Fruit fly (Drosophila melanogaster) whole organism, embryonic: Measurements from ENCODE around the gene sinu.
A peak's percentile ranks its signal among the peaks of the same experiment; 100 is the strongest.

Source experiments
- ATbp ChIP-seq: fragments of 200-800 bp; sonication (Bioruptor generic); optimal IDR thresholded peaks from 2 replicates; lab custom pipeline; 2017; ENCODE audit warnings: missing biosample characterization, mild to moderate bottlenecking, missing genetic modification characterization, missing genetic modification reagents
- Asciz ChIP-seq: fragments of 200-800 bp; sonication (Bioruptor generic); optimal IDR thresholded peaks from 2 replicates; lab custom pipeline; 2017; ENCODE audit warnings: missing biosample characterization, mild to moderate bottlenecking, missing genetic modification characterization, missing genetic modification reagents
- Awh ChIP-seq: fragments of 200-800 bp; sonication (Bioruptor generic); IDR thresholded peaks from 2 replicates; pipeline ENCODE4, ENCODE4 v1.3.6; 2022; ENCODE audit warnings: missing biosample characterization, missing genetic modification characterization
- BtbVII ChIP-seq: fragments of 200-800 bp; sonication (Bioruptor generic); optimal IDR thresholded peaks from 3 replicates; lab custom pipeline; 2017; ENCODE audit warnings: missing biosample characterization, mild to moderate bottlenecking, missing genetic modification characterization
- Bteb2 ChIP-seq: fragments of 200-800 bp; sonication (Bioruptor generic); optimal IDR thresholded peaks from 2 replicates; lab custom pipeline; 2016; ENCODE audit warnings: missing biosample characterization, missing genetic modification characterization
- C15 ChIP-seq: fragments of 200-800 bp; sonication (Bioruptor generic); IDR thresholded peaks from 3 replicates; pipeline ENCODE4 v1.3.6; 2022; ENCODE audit warnings: missing biosample characterization, missing genetic modification characterization
- CG10959 ChIP-seq: fragments of 200-800 bp; sonication (Bioruptor generic); IDR thresholded peaks from 2 replicates; pipeline ENCODE4 v1.3.6; 2022; ENCODE audit warnings: missing biosample characterization, missing genetic modification characterization
- CG13894 ChIP-seq: fragments of 200-800 bp; sonication (Bioruptor generic); optimal IDR thresholded peaks from 3 replicates; lab custom pipeline; 2018; ENCODE audit warnings: missing biosample characterization, mild to moderate bottlenecking, missing genetic modification characterization, moderate library complexity
- CG1529 ChIP-seq: fragments of 200-800 bp; sonication (Bioruptor generic); optimal IDR thresholded peaks from 3 replicates; lab custom pipeline; 2018; ENCODE audit warnings: missing biosample characterization, missing genetic modification characterization
- CG15696 ChIP-seq: fragments of 200-800 bp; sonication (Bioruptor generic); optimal IDR thresholded peaks from 2 replicates; lab custom pipeline; 2019; ENCODE audit warnings: missing biosample characterization, mild to moderate bottlenecking, missing genetic modification characterization, moderate library complexity
- CG1792 ChIP-seq: fragments of 200-800 bp; sonication (Bioruptor generic); optimal IDR thresholded peaks from 2 replicates; lab custom pipeline; 2016; ENCODE audit warnings: missing biosample characterization, missing genetic modification characterization
- CG30403 ChIP-seq: fragments of 200-800 bp; sonication (Bioruptor generic); optimal IDR thresholded peaks from 3 replicates; lab custom pipeline; 2016; ENCODE audit warnings: missing biosample characterization, missing genetic modification characterization
- CG31224 ChIP-seq: fragments of 200-800 bp; sonication (Bioruptor generic); IDR thresholded peaks from 2 replicates; pipeline ENCODE4 v1.3.6; 2022; ENCODE audit warnings: missing biosample characterization, missing genetic modification characterization
- CG4707 ChIP-seq: fragments of 200-800 bp; sonication (Bioruptor generic); optimal IDR thresholded peaks from 2 replicates; lab custom pipeline; 2018; ENCODE audit warnings: missing biosample characterization, mild to moderate bottlenecking, missing genetic modification characterization, moderate library complexity
- CG4820 ChIP-seq: fragments of 200-800 bp; sonication (Bioruptor generic); optimal IDR thresholded peaks from 3 replicates; lab custom pipeline; 2016; ENCODE audit warnings: missing biosample characterization, missing genetic modification characterization
- CG6813 ChIP-seq: fragments of 200-800 bp; sonication (Bioruptor generic); optimal IDR thresholded peaks from 2 replicates; lab custom pipeline; 2017; ENCODE audit warnings: missing biosample characterization, missing genetic modification characterization, mild to moderate bottlenecking, moderate library complexity, missing genetic modification reagents
- CG7372 ChIP-seq: fragments of 200-800 bp; sonication (Bioruptor generic); IDR thresholded peaks from 2 replicates; pipeline ENCODE4 v1.3.6; 2022; ENCODE audit warnings: missing biosample characterization, missing genetic modification characterization
- CG7928 ChIP-seq: fragments of 200-800 bp; sonication (Bioruptor generic); optimal IDR thresholded peaks from 2 replicates; lab custom pipeline; 2017; ENCODE audit warnings: missing biosample characterization, mild to moderate bottlenecking, missing genetic modification characterization
- CG8388 ChIP-seq: fragments of 200-800 bp; sonication (Bioruptor generic); optimal IDR thresholded peaks from 2 replicates; lab custom pipeline; 2019; ENCODE audit warnings: missing biosample characterization, mild to moderate bottlenecking, missing genetic modification characterization, moderate library complexity
- CG9437 ChIP-seq: fragments of 200-800 bp; sonication (Bioruptor generic); optimal IDR thresholded peaks from 2 replicates; lab custom pipeline; 2018; ENCODE audit warnings: missing biosample characterization, mild to moderate bottlenecking, missing genetic modification characterization
- CG9797 ChIP-seq: fragments of 200-800 bp; sonication (Bioruptor generic); optimal IDR thresholded peaks from 3 replicates; lab custom pipeline; 2018; ENCODE audit warnings: missing biosample characterization, mild to moderate bottlenecking, missing genetic modification characterization
- Doc2 ChIP-seq: fragments of 200-800 bp; sonication (Bioruptor generic); IDR thresholded peaks from 2 replicates; pipeline ENCODE4 v1.3.6; 2022; ENCODE audit warnings: missing biosample characterization, missing genetic modification characterization
- Fer2 ChIP-seq: fragments of 200-800 bp; sonication (Bioruptor generic); optimal IDR thresholded peaks from 2 replicates; lab custom pipeline; 2018; ENCODE audit warnings: missing biosample characterization, mild to moderate bottlenecking, missing genetic modification characterization, moderate library complexity
- Neu2 ChIP-seq: fragments of 200-800 bp; sonication (Bioruptor generic); optimal IDR thresholded peaks from 3 replicates; lab custom pipeline; 2016; ENCODE audit warnings: missing biosample characterization, missing genetic modification characterization, borderline replicate concordance
- Optix ChIP-seq: fragments of 200-800 bp; sonication (Bioruptor generic); IDR thresholded peaks from 3 replicates; pipeline ENCODE4 v1.3.6; 2022; ENCODE audit warnings: missing biosample characterization, missing genetic modification characterization
- Pdp1 ChIP-seq, 2 experiments: fragments of 200-800 bp; sonication (Bioruptor generic); optimal IDR thresholded peaks; 3 replicates each; lab custom pipeline; 2016; ENCODE audit warnings: missing biosample characterization in 2 of 2, missing genetic modification characterization in 2 of 2, mild to moderate bottlenecking in 1 of 2, moderate library complexity in 1 of 2
- Rx ChIP-seq: fragments of 200-800 bp; sonication (Bioruptor generic); IDR thresholded peaks from 2 replicates; pipeline ENCODE4 v1.3.6; 2022; ENCODE audit warnings: missing biosample characterization, missing genetic modification characterization
- abd-A ChIP-seq: fragments of 200-800 bp; sonication (Bioruptor generic); optimal IDR thresholded peaks from 3 replicates; lab custom pipeline; 2019; ENCODE audit warnings: missing biosample characterization, mild to moderate bottlenecking, missing genetic modification characterization, moderate library complexity
- cas ChIP-seq: fragments of 200-800 bp; sonication (Bioruptor generic); IDR thresholded peaks from 2 replicates; pipeline ENCODE4 v1.3.6; 2022; ENCODE audit warnings: missing biosample characterization, missing genetic modification characterization
- cato ChIP-seq: fragments of 200-800 bp; sonication (Bioruptor generic); optimal IDR thresholded peaks from 2 replicates; lab custom pipeline; 2016; ENCODE audit warnings: missing biosample characterization, missing genetic modification characterization, borderline replicate concordance
- danr ChIP-seq: fragments of 200-800 bp; sonication (Bioruptor generic); IDR thresholded peaks from 2 replicates; pipeline ENCODE4 v1.3.6; 2022; ENCODE audit warnings: missing biosample characterization, missing genetic modification characterization
- dmrt99B ChIP-seq: fragments of 200-800 bp; sonication (Bioruptor generic); optimal IDR thresholded peaks from 2 replicates; lab custom pipeline; 2018; ENCODE audit warnings: missing biosample characterization, mild to moderate bottlenecking, missing genetic modification characterization, moderate library complexity
- dysf ChIP-seq: fragments of 200-800 bp; sonication (Bioruptor generic); IDR thresholded peaks from 3 replicates; pipeline ENCODE4 v1.3.6; 2022; ENCODE audit warnings: missing biosample characterization, missing genetic modification characterization
- esg ChIP-seq: fragments of 200-800 bp; sonication (Bioruptor generic); conservative IDR thresholded peaks from 2 replicates; pipeline ENCODE4 v1.3.6; 2022; ENCODE audit warnings: missing biosample characterization, missing genetic modification characterization
- gcm ChIP-seq: fragments of 200-800 bp; sonication (Bioruptor generic); optimal IDR thresholded peaks from 2 replicates; lab custom pipeline; 2019; ENCODE audit warnings: missing biosample characterization, mild to moderate bottlenecking, missing genetic modification characterization, moderate library complexity
- gro ChIP-seq: fragments of 200-800 bp; sonication (Bioruptor generic); optimal IDR thresholded peaks from 2 replicates; lab custom pipeline; 2016; ENCODE audit warnings: missing biosample characterization, missing genetic modification characterization
- jumu ChIP-seq: fragments of 200-800 bp; sonication (Bioruptor generic); optimal IDR thresholded peaks from 3 replicates; lab custom pipeline; 2016; ENCODE audit warnings: missing biosample characterization, missing genetic modification characterization
- lbe ChIP-seq: fragments of 200-800 bp; sonication (Bioruptor generic); optimal IDR thresholded peaks from 2 replicates; lab custom pipeline; 2016; ENCODE audit warnings: missing biosample characterization, mild to moderate bottlenecking, missing genetic modification characterization
- oc ChIP-seq: fragments of 200-800 bp; sonication (Bioruptor generic); optimal IDR thresholded peaks from 2 replicates; lab custom pipeline; 2018; ENCODE audit warnings: missing biosample characterization, mild to moderate bottlenecking, missing genetic modification characterization, moderate library complexity
- otp ChIP-seq: fragments of 200-800 bp; sonication (Bioruptor generic); IDR thresholded peaks from 3 replicates; pipeline ENCODE4, ENCODE4 v1.3.6; 2022; ENCODE audit warnings: missing biosample characterization, missing genetic modification characterization
- schlank ChIP-seq: fragments of 200-800 bp; sonication (Bioruptor generic); optimal IDR thresholded peaks from 2 replicates; lab custom pipeline; 2018; ENCODE audit warnings: missing biosample characterization, mild to moderate bottlenecking, missing genetic modification characterization
- slou ChIP-seq: fragments of 200-800 bp; sonication (Bioruptor generic); optimal IDR thresholded peaks from 3 replicates; lab custom pipeline; 2016; ENCODE audit warnings: missing biosample characterization, missing genetic modification characterization
- tll ChIP-seq, 2 experiments: fragments of 200-800 bp in 1 of 2; fragments of >200 bp in 1 of 2; sonication (Bioruptor generic) in 1 of 2; optimal IDR thresholded peaks; 2 replicates each; lab custom pipeline; 2017 to 2019; ENCODE audit warnings: missing biosample characterization in 2 of 2, missing genetic modification characterization in 2 of 2, mild to moderate bottlenecking in 1 of 2, moderate library complexity in 1 of 2
- trh ChIP-seq: fragments of 200-800 bp; sonication (Bioruptor generic); optimal IDR thresholded peaks from 2 replicates; lab custom pipeline; 2016; ENCODE audit warnings: missing biosample characterization, missing genetic modification characterization
- ttk ChIP-seq: fragments of 200-800 bp; sonication (Bioruptor generic); IDR thresholded peaks from 2 replicates; pipeline ENCODE4 v2.1.2; 2022; ENCODE audit warnings: missing biosample characterization, missing genetic modification characterization

Gene sinu

dm6 chr3L:5579762-5580161, 18.4 kb upstream of the sinu start (continued):
- TF ChIP-seq ATbp (no peak), CG9437 (no peak)

dm6 chr3L:5578595-5578994, 17.2 kb upstream of the sinu start:
- TF ChIP-seq Neu2 (GFP tag; lab: Kevin White, UChicago) (no peak), CG7372 (GFP tag; lab: Robert Waterston, UW) (peak; percentile 32; the same call in 1 of the 2 replicates), CG13894 (tag; lab: Kevin White, UChicago) (peak; percentile 11), abd-A (tag; lab: Kevin White, UChicago) (peak; percentile 30), Awh (GFP tag; lab: Robert Waterston, UW) (0 out of 2 replicates have a peak, but pooled peaks have one; percentile 26), oc (peak; percentile 79), Pdp1 (GFP tag; optimal IDR thresholded peaks at IDR 0.05; lab: Kevin White, UChicago) (peak in 1 of 2 experiments; percentile 94), schlank (tag; lab: Kevin White, UChicago) (no peak)

dm6 chr3L:5577250-5578138, 16.1 kb upstream of the sinu start, which contains the start of gene Msr-110:
TSS of gene Msr-110 (minus strand) at chr3L:5577348.
- TF ChIP-seq cato (GFP tag; lab: Kevin White, UChicago), result peak; percentile 66
- TF ChIP-seq tll (GFP tag; optimal IDR thresholded peaks at IDR 0.05; lab: Kevin White, UChicago), result no peak
- peak; percentile 72 for TF ChIP-seq CG8388
- peak; percentile 85 for TF ChIP-seq BtbVII (GFP tag; lab: Kevin White, UChicago)
- peak; percentile 68 for TF ChIP-seq slou (GFP tag; lab: Kevin White, UChicago)
- no peak for TF ChIP-seq CG9797 (GFP tag; lab: Kevin White, UChicago)
- TF ChIP-seq Optix (GFP tag; lab: Robert Waterston, UW), result peak; percentile 84
- TF ChIP-seq dysf, result peak; percentile 95
- no peak for TF ChIP-seq gro (GFP tag; lab: Kevin White, UChicago)
- peak; percentile 50 for TF ChIP-seq CG15696 (tag; lab: Kevin White, UChicago)
- TF ChIP-seq CG6813 (GFP tag; lab: Kevin White, UChicago), result peak; percentile 83
- TF ChIP-seq CG4707, result peak; percentile 65
- TF ChIP-seq Rx (GFP tag; lab: Robert Waterston, UW), result peak; percentile 66
- TF ChIP-seq Fer2, result peak; percentile 89
- TF ChIP-seq trh (GFP tag; lab: Kevin White, UChicago), result peak; percentile 61
- TF ChIP-seq gcm, result peak; percentile 76
- peak; percentile 81 for TF ChIP-seq Doc2 (GFP tag; lab: Robert Waterston, UW)
- TF ChIP-seq C15 (GFP tag; lab: Robert Waterston, UW), result peak; percentile 73; the same call in 1 of the 3 replicates
- peak; percentile 89 for TF ChIP-seq esg (GFP tag; lab: Robert Waterston, UW)
- 0 out of 2 replicates have a peak, but pooled peaks have one; percentile 39 for TF ChIP-seq CG10959 (GFP tag; lab: Robert Waterston, UW)
- TF ChIP-seq Bteb2 (GFP tag; lab: Kevin White, UChicago), result peak; percentile 52
- peak; percentile 85 for TF ChIP-seq CG30403 (GFP tag; lab: Kevin White, UChicago)
- peak; percentile 85; the same call in 1 of the 2 replicates for TF ChIP-seq danr (GFP tag; lab: Robert Waterston, UW)
- peak; percentile 78 for TF ChIP-seq ttk (GFP tag; lab: Robert Waterston, UW)
- TF ChIP-seq jumu (GFP tag; lab: Kevin White, UChicago), result peak; percentile 70
- peak; percentile 73 for TF ChIP-seq CG1529 (GFP tag; lab: Kevin White, UChicago)
- TF ChIP-seq Asciz (GFP tag; lab: Kevin White, UChicago), result peak; percentile 87
- peak; percentile 58 for TF ChIP-seq lbe (GFP tag; lab: Kevin White, UChicago)
- peak; percentile 96 for TF ChIP-seq dmrt99B (tag; lab: Kevin White, UChicago)
- peak; percentile 70 for TF ChIP-seq cas (GFP tag; lab: Robert Waterston, UW)
- peak; percentile 52 for TF ChIP-seq CG1792 (GFP tag; lab: Kevin White, UChicago)
- peak; percentile 76 for TF ChIP-seq CG4820
- TF ChIP-seq CG31224, result peak; percentile 72; the same call in 1 of the 2 replicates
- peak; percentile 60 for TF ChIP-seq CG7928
- TF ChIP-seq otp, result peak; percentile 57
